Fruit fly (Drosophila melanogaster) Kc167 (cell line): Measurements from ENCODE around the gene prtp.

Source experiments
- h ChIP-seq: fragments of >200 bp; optimal IDR thresholded peaks from 3 replicates; lab custom pipeline; 2018; ENCODE audit warnings: missing external identifiers
- insv ChIP-seq: fragments of >200 bp; optimal IDR thresholded peaks from 3 replicates; lab custom pipeline; 2018; ENCODE audit warnings: missing external identifiers

DNA sequence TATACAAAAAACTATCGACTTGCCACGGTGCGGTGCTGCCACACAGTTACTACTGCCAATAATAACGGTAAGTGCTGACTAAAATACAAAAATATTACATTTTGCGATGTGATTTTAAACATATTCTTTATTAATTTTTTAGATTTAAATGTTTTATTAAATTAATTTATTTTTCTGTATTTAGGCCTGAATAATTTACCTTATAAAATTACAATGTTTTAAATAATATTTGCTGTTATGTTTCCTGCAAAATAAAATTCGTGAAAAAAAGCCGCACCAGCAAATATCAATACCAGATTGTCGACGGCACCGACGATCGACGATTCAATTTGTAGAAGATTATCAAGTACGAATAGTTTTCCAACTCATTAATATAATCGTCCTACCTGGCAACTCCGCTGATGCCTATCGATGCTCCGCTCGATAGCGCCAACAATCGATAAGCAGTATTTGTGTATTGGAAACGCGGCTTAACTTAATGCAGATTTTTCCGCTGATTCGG, 38.0 kb upstream of the prtp start, which contains the start of the genes Vlet and bif:
- TF ChIP-seq h (lab: Kevin White, UChicago), result no peak
- TF ChIP-seq insv (lab: Kevin White, UChicago), result no peak
